Worm (Caenorhabditis elegans) whole organism, L1 larva: ENCODE results near the gene Y37E11B.2.

Source experiments
- Y116A8C.19 ChIP-seq: sonication (generic microtip); optimal IDR thresholded peaks from 2 replicates; lab custom pipeline; 2016; ENCODE audit warnings: missing compliant biosample characterization, missing genetic modification characterization, borderline replicate concordance
- isw-1 ChIP-seq: fragments of 200-800 bp; sonication (Bioruptor generic); IDR thresholded peaks from 2 replicates; pipeline ENCODE4 v1.3.6; 2022; ENCODE audit warnings: missing genetic modification characterization, missing compliant biosample characterization
- mep-1 ChIP-seq: fragments of 150-350 bp; optimal IDR thresholded peaks from 2 replicates; lab custom pipeline; 2014; ENCODE audit warnings: missing biosample characterization, missing genetic modification characterization
- sox-4 ChIP-seq: sonication (generic microtip); optimal IDR thresholded peaks from 2 replicates; lab custom pipeline; 2016; ENCODE audit warnings: missing genetic modification characterization, missing compliant biosample characterization
- unc-86 ChIP-seq: sonication (generic microtip); optimal IDR thresholded peaks from 2 replicates; lab custom pipeline; 2016; ENCODE audit warnings: missing genetic modification characterization, missing compliant biosample characterization
- ztf-11 ChIP-seq, 2 experiments: sonication (generic microtip); optimal IDR thresholded peaks; 2 replicates each; lab custom pipeline; 2016 to 2017; ENCODE audit warnings: missing genetic modification characterization in 2 of 2, missing biosample characterization in 1 of 2, missing compliant biosample characterization in 1 of 2

DNA sequence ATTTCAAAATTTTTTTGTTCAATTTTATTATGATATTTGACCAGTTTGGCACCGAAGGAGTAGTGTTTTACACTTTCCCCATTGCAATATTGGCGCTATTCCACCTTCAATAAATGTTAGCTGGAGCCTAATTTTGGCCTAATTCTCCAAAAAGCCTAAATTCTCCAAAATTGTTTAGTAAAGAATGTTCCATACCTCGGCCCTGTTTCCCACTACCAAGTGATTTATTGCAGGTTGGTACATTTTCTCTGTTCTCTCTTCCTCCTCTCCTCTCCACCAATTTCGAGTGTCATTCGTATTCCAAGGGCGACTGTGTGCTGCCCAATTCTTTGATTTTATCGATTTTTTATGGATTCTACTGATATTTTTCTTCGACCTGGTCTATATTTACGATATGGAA is at the start of gene Y37E11B.2:
- TF ChIP-seq mep-1 (tag; lab: Kevin White, UChicago): no peak
- TF ChIP-seq isw-1 (GFP tag; lab: Robert Waterston, UW): no peak
- TF ChIP-seq sox-4 (tag; lab: Kevin White, UChicago): no peak
- no peak for TF ChIP-seq Y116A8C.19 (tag; lab: Kevin White, UChicago)
- TF ChIP-seq ztf-11 (tag; optimal IDR thresholded peaks at IDR 0.05; lab: Kevin White, UChicago): no peak
- no peak for TF ChIP-seq unc-86
